Worm (Caenorhabditis elegans): ENCODE data around the gene ZK688.4.

ce11 chrIII:7894724-7895123 lies at the start of gene ZK688.4:
- no peak for TF ChIP-seq R02D3.7 (tag; optimal IDR thresholded peaks at IDR 0.05)
- TF ChIP-seq ztf-11 (tag; optimal IDR thresholded peaks at IDR 0.05), result no peak
- TF ChIP-seq aly-2 (tag; optimal IDR thresholded peaks at IDR 0.05), result no peak
- no peak for TF ChIP-seq mdl-1 (tag; optimal IDR thresholded peaks at IDR 0.05)
- TF ChIP-seq nhr-77 (tag; optimal IDR thresholded peaks at IDR 0.05), result no peak
- TF ChIP-seq Y48G9A.11 (GFP tag; IDR thresholded peaks at IDR 0.05), result no peak
- TF ChIP-seq lin-39 (tag; optimal IDR thresholded peaks at IDR 0.05), result no peak
- TF ChIP-seq fkh-10 (GFP tag; optimal IDR thresholded peaks at IDR 0.05), result no peak
- no peak for TF ChIP-seq lin-15B (tag; optimal IDR thresholded peaks at IDR 0.05)
- no peak for TF ChIP-seq F49E8.2 (tag; optimal IDR thresholded peaks at IDR 0.05; ENCODE audit: borderline replicate concordance)
- TF ChIP-seq hlh-30 (tag; optimal IDR thresholded peaks at IDR 0.05; ENCODE audit: insufficient read depth), result no peak
- TF ChIP-seq aha-1 (tag), result no peak
- TF ChIP-seq jun-1 (tag; optimal IDR thresholded peaks at IDR 0.05), result no peak
